Worm (Caenorhabditis elegans): Measurements from ENCODE around the gene Y116A8C.43.

The Y116A8C.43 gene

DNA sequence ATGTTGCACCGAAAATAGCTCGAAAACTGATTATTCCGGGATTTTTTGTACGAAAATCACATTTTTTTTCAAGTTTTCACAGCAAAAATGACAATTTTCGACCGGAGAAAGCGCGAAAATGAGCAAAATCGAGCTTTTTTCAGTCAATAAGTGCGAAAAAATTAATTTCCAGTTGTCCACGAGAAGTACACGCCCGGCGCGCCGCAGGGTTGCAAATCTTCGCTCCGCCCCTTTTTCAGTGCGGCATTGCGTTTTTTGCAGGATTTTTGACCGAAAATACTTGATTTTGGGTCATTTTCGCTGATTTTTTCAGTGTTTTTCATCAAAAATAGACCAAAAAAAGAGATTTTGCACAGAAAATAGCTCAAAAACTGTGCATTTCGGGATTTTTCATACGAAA, 4.3 kb upstream of the Y116A8C.43 start:
- TF ChIP-seq isw-1 (GFP tag; IDR thresholded peaks at IDR 0.05) (no peak), aly-2 (tag; optimal IDR thresholded peaks at IDR 0.05) (no peak), lsy-2 (tag; optimal IDR thresholded peaks at IDR 0.05) (peak in 1 of 2 experiments; percentile 22), fos-1 (tag; optimal IDR thresholded peaks at IDR 0.05) (no peak), sptf-1 (tag; optimal IDR thresholded peaks at IDR 0.05) (no peak), lin-35 (GFP tag; optimal IDR thresholded peaks at IDR 0.05) (peak; percentile 5 to 25), fkh-4 (tag; optimal IDR thresholded peaks at IDR 0.05; ENCODE audit: borderline replicate concordance) (no peak), lin-15B (tag; optimal IDR thresholded peaks at IDR 0.05) (no peak), ama-1 (optimal IDR thresholded peaks at IDR 0.05) (no peak), fkh-10 (GFP tag; optimal IDR thresholded peaks at IDR 0.05) (no peak), lin-14 (GFP tag; optimal IDR thresholded peaks at IDR 0.05) (no peak), nhr-20 (tag; optimal IDR thresholded peaks at IDR 0.05) (no peak), C16A3.4 (tag; optimal IDR thresholded peaks at IDR 0.05) (no peak), ceh-82 (tag; optimal IDR thresholded peaks at IDR 0.05) (peak in 1 of 3 experiments; percentile 34), nhr-19 (GFP tag; conservative IDR thresholded peaks at IDR 0.05) (peak; percentile 31), ceh-90 (tag; optimal IDR thresholded peaks at IDR 0.05) (no peak), nhr-76 (tag; optimal IDR thresholded peaks at IDR 0.05) (no peak), skn-1 (tag; optimal IDR thresholded peaks at IDR 0.05) (no peak), nhr-47 (tag; optimal IDR thresholded peaks at IDR 0.05) (peak; percentile 38), efl-1 (optimal IDR thresholded peaks at IDR 0.05) (peak; percentile 22 to 36), efl-1 (GFP tag; optimal IDR thresholded peaks at IDR 0.05 in 1 of 2) (peak; percentile 33 to 92), nhr-71 (tag; optimal IDR thresholded peaks at IDR 0.05) (peak; percentile 35), fkh-8 (tag; optimal IDR thresholded peaks at IDR 0.05) (peak; percentile 6), nhr-77 (tag; optimal IDR thresholded peaks at IDR 0.05) (no peak), alr-1 (tag; optimal IDR thresholded peaks at IDR 0.05; ENCODE audit: borderline replicate concordance) (no peak), elt-2 (tag; optimal IDR thresholded peaks at IDR 0.05) (no peak), nhr-237 (tag; optimal IDR thresholded peaks at IDR 0.05) (no peak), dsc-1 (tag; optimal IDR thresholded peaks at IDR 0.05) (no peak), snpc-4 (tag; optimal IDR thresholded peaks at IDR 0.05) (no peak), ztf-4 (tag; optimal IDR thresholded peaks at IDR 0.05) (no peak), ces-1 (GFP tag; optimal IDR thresholded peaks at IDR 0.05) (no peak), C34B4.2 (tag; optimal IDR thresholded peaks at IDR 0.05) (no peak), ztf-11 (tag; optimal IDR thresholded peaks at IDR 0.05) (no peak), unc-62 (GFP tag; optimal IDR thresholded peaks at IDR 0.05) (no peak), xbp-1 (tag; optimal IDR thresholded peaks at IDR 0.05) (peak; percentile 12), pag-3 (tag; optimal IDR thresholded peaks at IDR 0.05; ENCODE audit: borderline replicate concordance, insufficient read depth) (no peak), zip-4 (GFP tag; optimal IDR thresholded peaks at IDR 0.05) (no peak), lin-39 (tag; optimal IDR thresholded peaks at IDR 0.05) (no peak), lin-13 (GFP tag; optimal IDR thresholded peaks at IDR 0.05) (no peak), swsn-7 (tag; optimal IDR thresholded peaks at IDR 0.05) (peak; percentile 5), Y116A8C.19 (tag; optimal IDR thresholded peaks at IDR 0.05; ENCODE audit: borderline replicate concordance) (no peak), egl-27 (tag; optimal IDR thresholded peaks at IDR 0.05) (no peak), sup-37 (GFP tag; optimal IDR thresholded peaks at IDR 0.05) (no peak), unc-130 (tag; optimal IDR thresholded peaks at IDR 0.05) (no peak), pax-3 (tag; optimal IDR thresholded peaks at IDR 0.05) (peak; percentile 7), elt-3 (tag; optimal IDR thresholded peaks at IDR 0.05) (no peak), hlh-4 (tag; optimal IDR thresholded peaks at IDR 0.05) (no peak), hpl-2 (GFP tag; optimal IDR thresholded peaks at IDR 0.05) (no peak), unc-98 (GFP tag; IDR thresholded peaks at IDR 0.05) (no peak), mdl-1 (tag; optimal IDR thresholded peaks at IDR 0.05) (no peak), efl-3 (GFP tag; optimal IDR thresholded peaks at IDR 0.05) (no peak), mab-9 (GFP tag; IDR thresholded peaks at IDR 0.05) (no peak), dpl-1 (GFP tag; optimal IDR thresholded peaks at IDR 0.05) (peak in 2 of 3 experiments; percentile 20 to 30), nhr-11 (tag; optimal IDR thresholded peaks at IDR 0.05) (no peak)

Measured in whole organism, L1 larva.